Worm (Caenorhabditis elegans) whole organism, young adult: Measurements from ENCODE around the gene sre-5.

Experiments
- B0019.2 ChIP-seq: fragments of 200-800 bp; sonication (Bioruptor generic); conservative IDR thresholded peaks from 2 replicates; pipeline ENCODE4 v1.3.6; 2022; ENCODE audit warnings: missing genetic modification reagents, missing genetic modification characterization, missing compliant biosample characterization
- B0261.1 ChIP-seq: sonication (generic microtip); optimal IDR thresholded peaks from 2 replicates; lab custom pipeline; 2016; ENCODE audit warnings: mild to moderate bottlenecking, missing genetic modification characterization, moderate library complexity, missing compliant biosample characterization
- B0336.3 ChIP-seq: fragments of 200-800 bp; sonication (Bioruptor generic); IDR thresholded peaks from 2 replicates; pipeline ENCODE4 v1.3.6; 2022; ENCODE audit warnings: missing genetic modification characterization, missing compliant biosample characterization
- F33H1.4 ChIP-seq: fragments of 200-800 bp; sonication (Bioruptor generic); IDR thresholded peaks from 2 replicates; pipeline ENCODE4 v1.3.6; 2022; ENCODE audit warnings: missing genetic modification reagents, missing genetic modification characterization, missing compliant biosample characterization
- F37B4.10 ChIP-seq: fragments of 200-800 bp; sonication (Bioruptor generic); IDR thresholded peaks from 2 replicates; pipeline ENCODE4 v1.3.6; 2022; ENCODE audit warnings: missing genetic modification characterization, missing compliant biosample characterization
- K12H6.12 ChIP-seq: fragments of 200-800 bp; sonication (Bioruptor generic); optimal IDR thresholded peaks from 2 replicates; lab custom pipeline; 2018; ENCODE audit warnings: mild to moderate bottlenecking, missing genetic modification characterization, missing compliant biosample characterization
- T26A5.8 ChIP-seq: sonication (generic microtip); optimal IDR thresholded peaks from 2 replicates; lab custom pipeline; 2016; ENCODE audit warnings: missing genetic modification characterization, missing compliant biosample characterization
- Y53G8AR.9 ChIP-seq: fragments of 200-800 bp; sonication (Bioruptor generic); conservative IDR thresholded peaks from 2 replicates; pipeline ENCODE4 v1.3.6; 2022; ENCODE audit warnings: missing genetic modification reagents, missing genetic modification characterization, missing compliant biosample characterization
- Y56A3A.18 ChIP-seq: fragments of 200-800 bp; sonication (Bioruptor generic); IDR thresholded peaks from 2 replicates; pipeline ENCODE4 v1.3.6; 2022; ENCODE audit warnings: missing genetic modification reagents, missing genetic modification characterization, missing compliant biosample characterization
- Y67H2A.10 ChIP-seq: fragments of 200-800 bp; sonication (Bioruptor generic); conservative IDR thresholded peaks from 2 replicates; pipeline ENCODE4 v1.3.6; 2022; ENCODE audit warnings: missing genetic modification reagents, missing genetic modification characterization, missing compliant biosample characterization
- Y79H2A.3 ChIP-seq: fragments of 200-800 bp; sonication (Bioruptor generic); conservative IDR thresholded peaks from 2 replicates; pipeline ENCODE4 v1.3.6; 2022; ENCODE audit warnings: missing genetic modification reagents, missing genetic modification characterization, missing compliant biosample characterization
- ZK185.1 ChIP-seq: sonication (generic microtip); optimal IDR thresholded peaks from 2 replicates; lab custom pipeline; 2016; ENCODE audit warnings: mild to moderate bottlenecking, missing genetic modification characterization, missing compliant biosample characterization; ENCODE audit not compliant: poor library complexity, severe bottlenecking
- athp-1 ChIP-seq: sonication (generic microtip); optimal IDR thresholded peaks from 2 replicates; lab custom pipeline; 2017; ENCODE audit warnings: mild to moderate bottlenecking, missing genetic modification characterization, missing compliant biosample characterization
- attf-5 ChIP-seq: fragments of 200-800 bp; sonication (Bioruptor generic); optimal IDR thresholded peaks from 2 replicates; lab custom pipeline; 2018; ENCODE audit warnings: mild to moderate bottlenecking, missing genetic modification characterization, missing compliant biosample characterization
- ceh-58 ChIP-seq: fragments of 200-800 bp; sonication (Bioruptor generic); IDR thresholded peaks from 2 replicates; pipeline ENCODE4 v1.3.6; 2022; ENCODE audit warnings: missing genetic modification characterization, missing compliant biosample characterization
- die-1 ChIP-seq: sonication (generic microtip); optimal IDR thresholded peaks from 2 replicates; lab custom pipeline; 2016; ENCODE audit warnings: missing genotype, mild to moderate bottlenecking, missing genetic modification characterization, missing compliant biosample characterization
- gei-17 ChIP-seq: fragments of 200-800 bp; sonication (Bioruptor generic); optimal IDR thresholded peaks from 2 replicates; lab custom pipeline; 2018; ENCODE audit warnings: mild to moderate bottlenecking, missing genetic modification characterization, missing compliant biosample characterization
- hlh-12 ChIP-seq: sonication (generic microtip); optimal IDR thresholded peaks from 2 replicates; lab custom pipeline; 2016; ENCODE audit warnings: missing genetic modification characterization, missing compliant biosample characterization
- hlh-26 ChIP-seq: fragments of 200-800 bp; sonication (Bioruptor generic); conservative IDR thresholded peaks from 2 replicates; pipeline ENCODE4 v1.3.6; 2022; ENCODE audit warnings: missing genetic modification reagents, missing genetic modification characterization, missing compliant biosample characterization
- hmg-1.2 ChIP-seq: fragments of 200-800 bp; sonication (Bioruptor generic); IDR thresholded peaks from 2 replicates; pipeline ENCODE4 v1.3.6; 2022; ENCODE audit warnings: missing genetic modification reagents, missing genetic modification characterization, missing compliant biosample characterization
- hrde-1 ChIP-seq: sonication (generic microtip); optimal IDR thresholded peaks from 2 replicates; lab custom pipeline; 2016; ENCODE audit warnings: missing genetic modification characterization, mild to moderate bottlenecking, missing compliant biosample characterization, moderate library complexity, missing genotype, missing genetic modification reagents, borderline replicate concordance
- let-607 ChIP-seq, 2 experiments: fragments of 200-800 bp in 1 of 2; sonication (Bioruptor generic) in 1 of 2; sonication (generic microtip) in 1 of 2; optimal IDR thresholded peaks; 2 replicates each; lab custom pipeline; 2016 to 2018; ENCODE audit warnings: mild to moderate bottlenecking in 2 of 2, missing compliant biosample characterization in 2 of 2, missing genetic modification characterization in 2 of 2, moderate library complexity in 2 of 2, missing genotype in 1 of 2
- lin-54 ChIP-seq: fragments of 200-800 bp; sonication (Bioruptor generic); optimal IDR thresholded peaks from 2 replicates; lab custom pipeline; 2018; ENCODE audit warnings: mild to moderate bottlenecking, missing genetic modification characterization, missing compliant biosample characterization
- lir-1 ChIP-seq: fragments of 200-800 bp; sonication (Bioruptor generic); conservative IDR thresholded peaks from 2 replicates; pipeline ENCODE4 v1.3.6; 2022; ENCODE audit warnings: missing genetic modification reagents, missing genetic modification characterization, missing compliant biosample characterization
- lsl-1 ChIP-seq: fragments of 200-800 bp; sonication (Bioruptor generic); optimal IDR thresholded peaks from 2 replicates; lab custom pipeline; 2018; ENCODE audit warnings: mild to moderate bottlenecking, missing genetic modification characterization, moderate library complexity, missing compliant biosample characterization
- lsy-27 ChIP-seq: sonication (generic microtip); optimal IDR thresholded peaks from 2 replicates; lab custom pipeline; 2017; ENCODE audit warnings: missing genetic modification characterization, mild to moderate bottlenecking, missing compliant biosample characterization, antibody characterized with exemption, missing genotype, borderline replicate concordance; ENCODE audit not compliant: insufficient read depth
- madf-6 ChIP-seq: fragments of 200-800 bp; sonication (Bioruptor generic); IDR thresholded peaks from 2 replicates; pipeline ENCODE4 v1.3.6; 2022; ENCODE audit warnings: missing genetic modification reagents, missing genetic modification characterization, missing compliant biosample characterization
- mcd-1 ChIP-seq: fragments of 200-800 bp; sonication (Bioruptor generic); IDR thresholded peaks from 2 replicates; pipeline ENCODE4 v1.3.6; 2022; ENCODE audit warnings: missing genetic modification reagents, missing genetic modification characterization, missing compliant biosample characterization
- mxl-1 ChIP-seq: sonication (generic microtip); optimal IDR thresholded peaks from 2 replicates; lab custom pipeline; 2016; ENCODE audit warnings: missing genetic modification characterization, missing compliant biosample characterization
- nfyb-1 ChIP-seq: fragments of 200-800 bp; sonication (Bioruptor generic); IDR thresholded peaks from 2 replicates; pipeline ENCODE4 v1.3.6; 2022; ENCODE audit warnings: missing genetic modification reagents, missing genetic modification characterization, missing compliant biosample characterization
- nhr-120 ChIP-seq: fragments of 200-800 bp; sonication (Bioruptor generic); IDR thresholded peaks from 2 replicates; pipeline ENCODE4 v1.3.6; 2022; ENCODE audit warnings: missing genetic modification characterization, missing compliant biosample characterization
- nhr-80 ChIP-seq: sonication (generic microtip); optimal IDR thresholded peaks from 2 replicates; lab custom pipeline; 2016; ENCODE audit warnings: missing genetic modification characterization, missing compliant biosample characterization
- snpc-1.3 ChIP-seq: sonication (generic microtip); optimal IDR thresholded peaks from 2 replicates; lab custom pipeline; 2017; ENCODE audit warnings: missing genetic modification characterization, mild to moderate bottlenecking, missing compliant biosample characterization, antibody characterized with exemption, moderate library complexity, missing genotype, missing genetic modification reagents; ENCODE audit not compliant: insufficient read depth
- snpc-4 ChIP-seq, 5 experiments: fragments of 150-350 bp in 1 of 5; sonication (generic microtip) in 4 of 5; optimal IDR thresholded peaks; 2 replicates each; lab custom pipeline; 2014 to 2018; ENCODE audit warnings: missing genetic modification characterization in 5 of 5, missing biosample characterization in 3 of 5, antibody characterized with exemption in 2 of 5, mild to moderate bottlenecking in 2 of 5, missing compliant biosample characterization in 2 of 5, missing genotype in 2 of 5, moderate library complexity in 2 of 5, missing genetic modification reagents in 1 of 5
- somi-1 ChIP-seq: fragments of 200-800 bp; sonication (Bioruptor generic); optimal IDR thresholded peaks from 2 replicates; lab custom pipeline; 2018; ENCODE audit warnings: mild to moderate bottlenecking, missing genetic modification characterization, missing compliant biosample characterization
- tbp1 ChIP-seq: fragments of 200-800 bp; sonication (Bioruptor generic); optimal IDR thresholded peaks from 2 replicates; lab custom pipeline; 2018; ENCODE audit warnings: mild to moderate bottlenecking, missing genetic modification characterization, missing compliant biosample characterization
- unc-62 ChIP-seq: fragments of 150-350 bp; optimal IDR thresholded peaks from 2 replicates; lab custom pipeline; 2014; ENCODE audit warnings: missing biosample characterization, missing genetic modification reagents, missing genetic modification characterization
- xnd-1 ChIP-seq: sonication (generic microtip); optimal IDR thresholded peaks from 2 replicates; lab custom pipeline; 2016; ENCODE audit warnings: missing genotype, missing genetic modification reagents, missing genetic modification characterization, missing compliant biosample characterization
- zfh-2 ChIP-seq: fragments of 200-800 bp; sonication (Bioruptor generic); conservative IDR thresholded peaks from 2 replicates; pipeline ENCODE4 v1.3.6; 2022; ENCODE audit warnings: missing genetic modification reagents, missing genetic modification characterization, missing compliant biosample characterization
- ztf-25 ChIP-seq: fragments of 200-800 bp; sonication (Bioruptor generic); IDR thresholded peaks from 2 replicates; pipeline ENCODE4 v1.3.6; 2022; ENCODE audit warnings: missing genetic modification reagents, missing genetic modification characterization, missing compliant biosample characterization
- ztf-26 ChIP-seq: sonication (generic microtip); optimal IDR thresholded peaks from 2 replicates; lab custom pipeline; 2017; ENCODE audit warnings: missing genetic modification characterization, missing compliant biosample characterization

The sre-5 gene

DNA sequence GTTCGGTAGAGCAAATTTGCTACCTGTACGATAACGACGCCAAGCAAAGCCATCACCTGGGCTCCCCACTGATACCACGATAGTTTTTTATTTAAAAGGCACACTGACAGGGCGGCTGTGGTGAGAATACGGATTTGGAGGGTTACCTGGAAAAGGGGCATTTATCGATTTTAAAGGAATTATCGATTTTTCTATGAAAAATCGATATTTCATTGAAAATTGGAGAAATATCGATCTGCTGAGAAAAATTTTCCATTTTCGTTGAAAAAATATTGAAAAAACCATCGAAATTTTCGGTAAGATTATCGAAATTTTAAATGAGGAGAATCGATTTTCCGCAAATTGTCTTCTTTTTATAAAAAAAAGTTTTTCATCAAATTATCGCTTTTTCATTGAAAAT lies 19.9 kb upstream of the sre-5 start:
- TF ChIP-seq somi-1 (GFP tag; lab: Kevin White, UChicago) (no peak), lin-54 (no peak), F37B4.10 (GFP tag; lab: Robert Waterston, UW) (no peak), hlh-12 (tag; lab: Kevin White, UChicago) (no peak), ceh-58 (GFP tag; lab: Robert Waterston, UW) (no peak), hrde-1 (tag; lab: Kevin White, UChicago) (no peak), die-1 (tag; lab: Kevin White, UChicago) (no peak), F33H1.4 (GFP tag; lab: Robert Waterston, UW) (no peak), lsy-27 (no peak), Y79H2A.3 (GFP tag; lab: Robert Waterston, UW) (no peak), gei-17 (no peak), let-607 (tag; optimal IDR thresholded peaks at IDR 0.05; lab: Kevin White, UChicago) (no peak), unc-62 (GFP tag; lab: Kevin White, UChicago) (no peak), xnd-1 (tag; lab: Kevin White, UChicago) (no peak)
- TF ChIP-seq, all 124 proteins: peak for 0

DNA sequence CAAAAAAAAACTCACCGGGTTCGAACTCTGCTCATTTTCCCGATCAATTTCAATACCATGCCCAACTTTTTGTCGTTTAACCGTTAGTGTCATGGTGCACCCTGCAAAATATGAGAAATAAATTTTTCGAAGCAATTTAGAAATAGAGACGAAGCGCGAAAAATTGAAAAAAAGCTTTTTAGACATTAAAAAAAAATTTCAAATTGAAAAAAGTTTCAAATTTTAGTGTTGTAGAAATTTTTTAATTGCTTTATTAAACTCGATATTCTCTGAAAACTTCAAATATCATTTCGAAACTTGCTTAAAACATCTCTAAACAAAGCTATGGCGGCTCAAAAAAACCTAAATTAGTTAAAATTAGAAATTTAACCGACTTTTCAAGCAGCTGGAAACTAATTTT lies 17.5 kb upstream of the sre-5 start, which contains the start of gene nstp-6:
nstp-6 (minus strand) TSS at position 101 of the 400 bp plus-strand sequence.
- TF ChIP-seq nhr-120 (GFP tag; lab: Robert Waterston, UW): no peak
- no peak for TF ChIP-seq athp-1 (tag; lab: Kevin White, UChicago)
- TF ChIP-seq lsl-1 (GFP tag; lab: Kevin White, UChicago): no peak
- TF ChIP-seq hlh-26 (GFP tag; lab: Robert Waterston, UW): no peak
- TF ChIP-seq hrde-1 (tag; lab: Kevin White, UChicago): no peak
- TF ChIP-seq snpc-1.3 (tag; lab: Kevin White, UChicago): no peak
- TF ChIP-seq ZK185.1 (tag; lab: Kevin White, UChicago): no peak

- TF ChIP-seq ztf-26 (tag; lab: Kevin White, UChicago): no peak
- peak; percentile 36 for TF ChIP-seq attf-5
- peak; percentile 79 for TF ChIP-seq hmg-1.2 (GFP tag; lab: Robert Waterston, UW)
- TF ChIP-seq mcd-1 (GFP tag; lab: Robert Waterston, UW): 0 out of 2 replicates have a peak, but pooled peaks have one; percentile 10
- TF ChIP-seq lir-1 (GFP tag; lab: Robert Waterston, UW): no peak
- TF ChIP-seq nhr-80: peak; percentile 62
Observed at ce11 chrIV:3548315-3548714, 16.7 kb upstream of the sre-5 start.

ce11 chrIV:3551777-3552462 lies 13.1 kb upstream of the sre-5 start:
- TF ChIP-seq T26A5.8 (tag; lab: Kevin White, UChicago) (peak; percentile 37), K12H6.12 (tag; lab: Kevin White, UChicago) (peak; percentile 18), B0019.2 (GFP tag; lab: Robert Waterston, UW) (no peak), snpc-1.3 (tag; lab: Kevin White, UChicago) (peak; percentile 7), hrde-1 (tag; lab: Kevin White, UChicago) (peak; percentile 65), ztf-25 (GFP tag; lab: Robert Waterston, UW) (peak; percentile 59; the same call in 1 of the 2 replicates), gei-17 (peak; percentile 0), zfh-2 (GFP tag; lab: Robert Waterston, UW) (peak; percentile 69), Y56A3A.18 (peak; percentile 69; the same call in 1 of the 2 replicates), B0261.1 (tag; lab: Kevin White, UChicago) (peak; percentile 89), mxl-1 (tag; lab: Kevin White, UChicago) (peak; percentile 76), tbp1 (GFP tag; lab: Kevin White, UChicago) (peak; percentile 96), Y53G8AR.9 (GFP tag; lab: Robert Waterston, UW) (peak; percentile 58; the same call in 1 of the 2 replicates), madf-6 (0 out of 2 replicates have a peak, but pooled peaks have one; percentile 47), B0336.3 (GFP tag; lab: Robert Waterston, UW) (no peak), F37B4.10 (GFP tag; lab: Robert Waterston, UW) (no peak), snpc-4 (GFP tag; optimal IDR thresholded peaks at IDR 0.05; lab: Kevin White, UChicago) (peak; percentile 78), snpc-4 (tag; optimal IDR thresholded peaks at IDR 0.05; lab: Kevin White, UChicago) (peak in 3 of 4 experiments; percentile 61 to 94 (median 87)), Y67H2A.10 (GFP tag; lab: Robert Waterston, UW) (0 out of 2 replicates have a peak, but pooled peaks have one; percentile 16), nfyb-1 (GFP tag; lab: Robert Waterston, UW) (peak; percentile 82)
